Fruit fly (Drosophila melanogaster): ENCODE results near the gene CG32284.

CG32284 gene

DNA sequence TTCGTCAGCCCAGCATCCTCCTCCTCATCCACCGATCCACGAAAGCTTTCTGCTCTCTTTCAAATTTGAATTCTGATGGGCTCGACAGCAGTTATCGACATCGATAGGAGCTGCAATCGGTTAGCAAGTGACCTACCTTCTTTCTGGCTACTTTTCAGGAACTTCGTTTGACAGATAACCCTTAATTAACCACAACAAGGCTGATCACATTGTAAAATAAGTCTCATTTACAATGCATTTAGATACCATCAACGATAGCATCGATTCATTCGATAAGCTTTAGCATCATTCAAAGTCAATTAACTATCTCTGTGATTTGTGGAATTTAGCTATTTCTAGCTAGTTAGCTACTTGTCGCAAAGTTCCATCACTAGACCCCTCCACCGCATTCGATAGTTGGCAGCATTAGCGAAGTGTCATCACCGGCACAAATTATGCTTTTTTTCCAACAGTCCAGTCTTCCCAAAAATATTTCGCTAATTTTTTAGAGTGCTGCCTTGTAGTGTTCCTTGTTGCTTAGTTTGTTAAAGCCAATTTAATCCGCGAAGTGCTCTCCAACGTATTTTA, 7.9 kb upstream of the CG32284 start, which contains the start of the genes MnM and Girdin (continued):
- TF ChIP-seq esg (GFP tag; conservative IDR thresholded peaks at IDR 0.05): peak; percentile 42
- no peak for TF ChIP-seq sqz (GFP tag; optimal IDR thresholded peaks at IDR 0.05)
- peak; percentile 68 for TF ChIP-seq Dref (GFP tag; IDR thresholded peaks at IDR 0.05)
- TF ChIP-seq CG17328 (GFP tag; IDR thresholded peaks at IDR 0.05): no peak
- no peak for TF ChIP-seq CG9437 (GFP tag; optimal IDR thresholded peaks at IDR 0.05)
- peak in 1 of 2 experiments; percentile 22 for TF ChIP-seq Trl (optimal IDR thresholded peaks at IDR 0.05)
- peak; percentile 77 for TF ChIP-seq Trl (GFP tag; optimal IDR thresholded peaks at IDR 0.05)
- peak; percentile 76 for TF ChIP-seq ind (GFP tag; optimal IDR thresholded peaks at IDR 0.05)
- TF ChIP-seq zfh1 (GFP tag; IDR thresholded peaks at IDR 0.05): peak; percentile 16; the same call in 1 of the 3 replicates
- TF ChIP-seq CG10431 (GFP tag; optimal IDR thresholded peaks at IDR 0.05): no peak
- TF ChIP-seq CG4328 (GFP tag; optimal IDR thresholded peaks at IDR 0.05): no peak
- TF ChIP-seq CG10543 (GFP tag; optimal IDR thresholded peaks at IDR 0.05): peak; percentile 64
- no peak for TF ChIP-seq CG10274 (GFP tag; optimal IDR thresholded peaks at IDR 0.05)
- peak; percentile 57; the same call in 2 of the 3 replicates for TF ChIP-seq CG11456 (GFP tag; IDR thresholded peaks at IDR 0.05)
- no peak for TF ChIP-seq danr (GFP tag; IDR thresholded peaks at IDR 0.05)
- TF ChIP-seq odd (GFP tag; optimal IDR thresholded peaks at IDR 0.05): no peak
- no peak for TF ChIP-seq CG4854 (GFP tag; optimal IDR thresholded peaks at IDR 0.05)
- TF ChIP-seq CG10366 (GFP tag; IDR thresholded peaks at IDR 0.05): peak; percentile 55
- peak; percentile 75 for TF ChIP-seq her (GFP tag; optimal IDR thresholded peaks at IDR 0.05)
- peak; percentile 4 for TF ChIP-seq CG16815 (GFP tag; optimal IDR thresholded peaks at IDR 0.05)
- TF ChIP-seq CG7745 (tag; optimal IDR thresholded peaks at IDR 0.05): no peak
- TF ChIP-seq CG30403 (GFP tag; optimal IDR thresholded peaks at IDR 0.05): peak; percentile 87
- TF ChIP-seq wek (GFP tag; optimal IDR thresholded peaks at IDR 0.05): no peak
- TF ChIP-seq CG3407 (GFP tag; optimal IDR thresholded peaks at IDR 0.05): no peak
- TF ChIP-seq D (optimal IDR thresholded peaks at IDR 0.05): peak; percentile 91
- no peak for TF ChIP-seq D (GFP tag; optimal IDR thresholded peaks at IDR 0.05)
- peak; percentile 17 for TF ChIP-seq trh (GFP tag; optimal IDR thresholded peaks at IDR 0.05)
- TF ChIP-seq CG2129 (GFP tag; IDR thresholded peaks at IDR 0.05; ENCODE audit: partially characterized antibody): peak; percentile 41
- no peak for TF ChIP-seq Nf-YB (GFP tag; optimal IDR thresholded peaks at IDR 0.05)
- TF ChIP-seq CG14667 (GFP tag; IDR thresholded peaks at IDR 0.05): no peak
- peak; percentile 63 for TF ChIP-seq bbx (GFP tag; IDR thresholded peaks at IDR 0.05; ENCODE audit: partially characterized antibody)
- no peak for TF ChIP-seq CG3726 (GFP tag; IDR thresholded peaks at IDR 0.05)
- TF ChIP-seq sd (tag; optimal IDR thresholded peaks at IDR 0.05): peak; percentile 91
- no peak for TF ChIP-seq CG6254 (GFP tag; optimal IDR thresholded peaks at IDR 0.05)
- peak; percentile 19 for TF ChIP-seq Six4 (GFP tag; optimal IDR thresholded peaks at IDR 0.05)
- peak; percentile 12 for TF ChIP-seq CrebB (tag; optimal IDR thresholded peaks at IDR 0.05)
- no peak for TF ChIP-seq ac (GFP tag; optimal IDR thresholded peaks at IDR 0.05)
- TF ChIP-seq Antp (GFP tag; optimal IDR thresholded peaks at IDR 0.05): peak; percentile 82
- peak; percentile 54; the same call in 1 of the 2 replicates for TF ChIP-seq ranshi (GFP tag; IDR thresholded peaks at IDR 0.05)
- peak; percentile 55 for TF ChIP-seq CG10462 (GFP tag; optimal IDR thresholded peaks at IDR 0.05)
- TF ChIP-seq Gsc (GFP tag; IDR thresholded peaks at IDR 0.05): no peak
- peak; percentile 86 for TF ChIP-seq CHES-1-like (GFP tag; optimal IDR thresholded peaks at IDR 0.05)
- no peak for TF ChIP-seq CG15601 (tag; optimal IDR thresholded peaks at IDR 0.05)
- no peak for TF ChIP-seq otp (GFP tag; IDR thresholded peaks at IDR 0.05)
- TF ChIP-seq CG13123 (GFP tag; optimal IDR thresholded peaks at IDR 0.05): no peak
- TF ChIP-seq Usf (GFP tag; optimal IDR thresholded peaks at IDR 0.05): no peak
- no peak for TF ChIP-seq lab (GFP tag; optimal IDR thresholded peaks at IDR 0.05)
- 0 out of 3 replicates have a peak, but pooled peaks have one; percentile 43 for TF ChIP-seq CG7963 (GFP tag; IDR thresholded peaks at IDR 0.05; ENCODE audit: partially characterized antibody)
- TF ChIP-seq HHEX (GFP tag; optimal IDR thresholded peaks at IDR 0.05): no peak
- TF ChIP-seq Lpt (GFP tag; optimal IDR thresholded peaks at IDR 0.05): no peak
- TF ChIP-seq CG11093 (GFP tag; IDR thresholded peaks at IDR 0.05): no peak

Data from whole organism, embryonic.